Worm (Caenorhabditis elegans) whole organism, L2 larva: ENCODE data around the gene W08E12.4.
A peak's percentile ranks its signal among the peaks of the same experiment; 100 is the strongest.
"Not testable (repeated sequence)": the region's sequence is repeated elsewhere in the genome, so short reads cannot be mapped to it uniquely, and the experiment has no call there.

Experiments used
- C34F6.9 ChIP-seq: fragments of 150-350 bp; optimal IDR thresholded peaks from 2 replicates; lab custom pipeline; 2014; ENCODE audit warnings: missing biosample characterization, missing genetic modification characterization
- F13H6.1 ChIP-seq: sonication (generic microtip); optimal IDR thresholded peaks from 2 replicates; lab custom pipeline; 2016; ENCODE audit warnings: missing genetic modification characterization, missing compliant biosample characterization
- R02D3.7 ChIP-seq: fragments of 150-350 bp; optimal IDR thresholded peaks from 2 replicates; lab custom pipeline; 2014; ENCODE audit warnings: missing biosample characterization, missing genetic modification characterization
- Y55F3AM.14 ChIP-seq: fragments of 200-800 bp; sonication (Bioruptor generic); optimal IDR thresholded peaks from 2 replicates; lab custom pipeline; 2018; ENCODE audit warnings: mild to moderate bottlenecking, missing genetic modification characterization, missing compliant biosample characterization
- ZK546.5 ChIP-seq: sonication (generic microtip); optimal IDR thresholded peaks from 2 replicates; lab custom pipeline; 2017; ENCODE audit warnings: missing biosample characterization, missing genetic modification characterization
- alr-1 ChIP-seq: fragments of 150-350 bp; optimal IDR thresholded peaks from 2 replicates; lab custom pipeline; 2014; ENCODE audit warnings: missing biosample characterization, missing genetic modification characterization
- ama-1 ChIP-seq: fragments of 150-350 bp; optimal IDR thresholded peaks from 2 replicates; lab custom pipeline; 2018; ENCODE audit warnings: inconsistent platforms
- ceh-16 ChIP-seq: fragments of 150-350 bp; optimal IDR thresholded peaks from 2 replicates; lab custom pipeline; 2014; ENCODE audit warnings: missing biosample characterization, missing genetic modification characterization
- ceh-82 ChIP-seq: fragments of 150-350 bp; optimal IDR thresholded peaks from 2 replicates; lab custom pipeline; 2014; ENCODE audit warnings: missing biosample characterization, missing genetic modification characterization
- crh-2 ChIP-seq: sonication (generic microtip); optimal IDR thresholded peaks from 2 replicates; lab custom pipeline; 2017; ENCODE audit warnings: missing biosample characterization, missing genetic modification characterization
- dmd-4 ChIP-seq: sonication (generic microtip); optimal IDR thresholded peaks from 2 replicates; lab custom pipeline; 2017; ENCODE audit warnings: missing biosample characterization, missing genetic modification characterization
- egl-27 ChIP-seq: sonication (generic microtip); optimal IDR thresholded peaks from 3 replicates; lab custom pipeline; 2017; ENCODE audit warnings: missing biosample characterization, missing genetic modification reagents, missing genetic modification characterization
- elt-1 ChIP-seq: fragments of 150-350 bp; optimal IDR thresholded peaks from 2 replicates; lab custom pipeline; 2014; ENCODE audit warnings: missing biosample characterization, missing genetic modification characterization
- elt-3 ChIP-seq: sonication (generic microtip); optimal IDR thresholded peaks from 2 replicates; lab custom pipeline; 2017; ENCODE audit warnings: missing biosample characterization, missing genetic modification characterization
- fos-1 ChIP-seq: fragments of 150-350 bp; optimal IDR thresholded peaks from 2 replicates; lab custom pipeline; 2014; ENCODE audit warnings: missing biosample characterization, missing genetic modification characterization
- gmeb-1 ChIP-seq: fragments of 150-350 bp; optimal IDR thresholded peaks from 2 replicates; lab custom pipeline; 2014; ENCODE audit warnings: missing biosample characterization, missing genetic modification characterization
- lin-11 ChIP-seq: fragments of 150-350 bp; sonication (generic microtip); optimal IDR thresholded peaks from 2 replicates; lab custom pipeline; 2014; ENCODE audit warnings: missing biosample characterization, missing genetic modification characterization, inconsistent platforms, mixed read lengths
- lin-13 ChIP-seq: fragments of 150-350 bp; optimal IDR thresholded peaks from 2 replicates; lab custom pipeline; 2014; ENCODE audit warnings: missing biosample characterization, missing genetic modification reagents, missing genetic modification characterization
- lin-39 ChIP-seq: fragments of 150-350 bp; optimal IDR thresholded peaks from 2 replicates; lab custom pipeline; 2014; ENCODE audit warnings: missing biosample characterization, missing genetic modification reagents, missing genetic modification characterization
- mab-5 ChIP-seq: fragments of 150-350 bp; optimal IDR thresholded peaks from 2 replicates; lab custom pipeline; 2014; ENCODE audit warnings: missing biosample characterization, missing genetic modification characterization
- mbf-1 ChIP-seq: sonication (generic microtip); optimal IDR thresholded peaks from 2 replicates; lab custom pipeline; 2017; ENCODE audit warnings: missing biosample characterization, missing genetic modification characterization
- nhr-10 ChIP-seq: sonication (generic microtip); optimal IDR thresholded peaks from 2 replicates; lab custom pipeline; 2017; ENCODE audit warnings: missing biosample characterization, missing genetic modification characterization
- nhr-12 ChIP-seq: fragments of 150-350 bp; optimal IDR thresholded peaks from 2 replicates; lab custom pipeline; 2014; ENCODE audit warnings: missing biosample characterization, missing genetic modification characterization
- nhr-129 ChIP-seq: fragments of 150-350 bp; optimal IDR thresholded peaks from 2 replicates; lab custom pipeline; 2014; ENCODE audit warnings: missing biosample characterization, missing genetic modification characterization
- nhr-21 ChIP-seq: fragments of 150-350 bp; optimal IDR thresholded peaks from 2 replicates; lab custom pipeline; 2014; ENCODE audit warnings: missing biosample characterization, missing genetic modification characterization
- nhr-23 ChIP-seq: fragments of 150-350 bp; optimal IDR thresholded peaks from 2 replicates; lab custom pipeline; 2014; ENCODE audit warnings: missing biosample characterization, missing genetic modification reagents, missing genetic modification characterization
- peb-1 ChIP-seq: fragments of 150-350 bp; optimal IDR thresholded peaks from 2 replicates; lab custom pipeline; 2014; ENCODE audit warnings: missing biosample characterization, missing genetic modification characterization
- skn-1 ChIP-seq: sonication (generic microtip); optimal IDR thresholded peaks from 2 replicates; lab custom pipeline; 2017; ENCODE audit warnings: missing biosample characterization, missing genetic modification characterization
- sma-9 ChIP-seq, 2 experiments: fragments of 150-350 bp in 1 of 2; sonication (generic microtip) in 1 of 2; optimal IDR thresholded peaks; 2 replicates each; lab custom pipeline; 2014 to 2016; ENCODE audit warnings: missing genetic modification characterization in 2 of 2, mild to moderate bottlenecking in 1 of 2, missing biosample characterization in 1 of 2, missing compliant biosample characterization in 1 of 2, missing genetic modification reagents in 1 of 2, moderate library complexity in 1 of 2
- snpc-4 ChIP-seq: fragments of 150-350 bp; optimal IDR thresholded peaks from 2 replicates; lab custom pipeline; 2014; ENCODE audit warnings: missing biosample characterization, missing genetic modification characterization
- unc-55 ChIP-seq: fragments of 150-350 bp; sonication (generic microtip); optimal IDR thresholded peaks from 3 replicates; lab custom pipeline; 2014; ENCODE audit warnings: missing biosample characterization, missing genetic modification reagents, missing genetic modification characterization
- unc-62 ChIP-seq: fragments of 150-350 bp; optimal IDR thresholded peaks from 2 replicates; lab custom pipeline; 2014; ENCODE audit warnings: missing biosample characterization, missing genetic modification reagents, missing genetic modification characterization
- zag-1 ChIP-seq: fragments of 150-350 bp; optimal IDR thresholded peaks from 2 replicates; lab custom pipeline; 2014; ENCODE audit warnings: missing biosample characterization, missing genetic modification characterization
- ztf-1 ChIP-seq: fragments of 200-800 bp; sonication (Bioruptor generic); conservative IDR thresholded peaks from 2 replicates; pipeline ENCODE4 v1.3.6; 2022; ENCODE audit warnings: missing genetic modification characterization, missing compliant biosample characterization
- ztf-11 ChIP-seq: sonication (generic microtip); optimal IDR thresholded peaks from 2 replicates; lab custom pipeline; 2017; ENCODE audit warnings: missing biosample characterization, missing genetic modification characterization

Gene W08E12.4

DNA sequence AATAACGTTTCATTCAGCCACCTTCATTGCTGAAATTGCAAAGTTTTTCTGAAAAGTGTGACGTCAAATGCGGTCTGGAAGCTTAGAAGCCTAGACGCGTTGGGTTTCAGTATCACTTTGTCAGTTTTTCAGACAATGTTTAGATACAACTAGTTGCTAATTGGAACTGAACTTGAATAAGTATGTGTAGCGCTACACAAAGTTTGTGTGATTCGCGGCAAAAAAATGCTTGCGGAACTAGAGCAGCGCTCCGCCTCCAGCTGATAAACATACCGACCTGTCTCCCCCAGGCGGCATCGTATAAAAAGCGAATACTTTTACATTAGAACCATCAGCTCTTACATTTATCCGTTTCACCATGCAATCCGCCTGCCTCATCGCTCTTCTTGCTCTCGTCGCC lies at the start of gene W08E12.4:
Gene W08E12.4, plus strand, starts transcription at position 301 of the 400 bp plus-strand sequence.
- not testable (repeated sequence) for TF ChIP-seq lin-39 (tag; lab: Kevin White, UChicago); nhr-10 (tag; lab: Kevin White, UChicago); alr-1

DNA sequence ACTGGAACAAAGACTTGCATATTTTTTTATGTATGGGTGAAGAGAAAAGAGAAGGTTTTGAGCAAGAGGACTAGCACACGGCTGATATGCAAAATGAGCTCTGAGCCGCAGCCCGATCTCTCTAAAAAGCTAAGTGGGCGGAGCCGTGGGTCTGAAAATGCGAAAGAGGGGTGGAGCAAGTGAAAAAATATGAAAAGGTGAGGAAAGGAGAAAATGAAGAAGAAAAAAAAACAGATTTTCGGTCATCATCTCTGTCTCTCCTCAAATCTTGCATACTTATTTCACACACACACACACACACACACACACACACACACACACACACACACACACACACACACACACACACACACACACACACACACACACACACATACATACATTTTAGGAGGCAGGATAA lies 47.7 kb upstream of the W08E12.4 start, which contains the start of gene dmd-9:
Gene dmd-9, minus strand, starts transcription at position 101 of the 400 bp plus-strand sequence.
- TF ChIP-seq unc-55 (GFP tag; lab: Kevin White, UChicago) (no peak), ama-1 (lab: Kevin White, UChicago) (no peak), nhr-10 (tag; lab: Kevin White, UChicago) (no peak), peb-1 (tag; lab: Kevin White, UChicago) (no peak), lin-13 (no peak), dmd-4 (tag; lab: Kevin White, UChicago) (no peak), mab-5 (tag; lab: Kevin White, UChicago) (no peak), nhr-21 (tag; lab: Kevin White, UChicago) (no peak), mbf-1 (tag; lab: Kevin White, UChicago) (no peak), R02D3.7 (tag; lab: Kevin White, UChicago) (no peak), ceh-16 (no peak), Y55F3AM.14 (GFP tag; lab: Kevin White, UChicago) (no peak), lin-11 (no peak), ZK546.5 (tag; lab: Kevin White, UChicago) (no peak), gmeb-1 (no peak)

DNA sequence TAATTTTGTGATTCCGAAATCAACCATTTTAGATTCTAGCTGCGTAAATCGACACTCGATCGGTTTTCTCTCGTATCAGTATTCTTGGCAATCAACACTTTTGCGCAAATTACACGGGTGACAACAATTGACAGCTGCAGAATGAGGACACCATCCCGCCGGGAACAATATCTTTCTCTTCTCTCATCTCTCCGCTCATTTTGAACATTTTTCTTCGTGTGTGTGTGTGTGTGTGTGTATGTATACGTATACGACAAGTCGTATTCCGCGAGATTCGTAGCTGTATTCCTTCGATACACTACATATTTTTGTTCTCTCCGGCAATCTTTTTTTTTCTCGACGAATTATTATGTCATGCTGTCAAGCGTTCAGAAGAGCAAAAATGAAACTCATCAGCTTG lies 45.3 kb upstream of the W08E12.4 start:
- TF ChIP-seq mab-5 (tag; lab: Kevin White, UChicago) (no peak), ceh-16 (no peak), nhr-12 (tag; lab: Kevin White, UChicago) (no peak), elt-3 (no peak), snpc-4 (tag; lab: Kevin White, UChicago) (no peak), ceh-82 (tag; lab: Kevin White, UChicago) (no peak), nhr-21 (tag; lab: Kevin White, UChicago) (peak; percentile 9), C34F6.9 (tag; lab: Kevin White, UChicago) (no peak), elt-1 (tag; lab: Kevin White, UChicago) (no peak)

DNA sequence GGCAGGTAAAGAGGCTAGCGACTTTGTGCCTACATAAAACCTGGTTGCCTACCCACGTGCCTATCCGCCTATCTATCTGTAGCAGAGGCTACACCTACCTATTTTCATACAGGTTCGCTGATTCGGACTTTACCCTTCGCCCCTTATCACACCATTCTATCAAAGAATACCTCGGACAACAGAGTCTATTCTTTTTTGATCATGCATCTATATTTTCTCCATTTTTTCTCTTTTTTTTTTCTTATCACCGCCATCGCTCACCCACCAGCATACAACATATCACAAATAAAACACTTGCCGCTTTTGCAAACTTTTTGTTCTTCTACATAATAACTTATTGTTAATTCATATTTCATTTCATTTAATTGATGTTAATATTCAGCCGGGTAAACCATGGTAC lies 43.6 kb upstream of the W08E12.4 start, which contains the start of gene T26C12.1:
Gene T26C12.1, plus strand, starts transcription at position 383 of the 400 bp plus-strand sequence.
- no peak for TF ChIP-seq nhr-21 (tag; lab: Kevin White, UChicago)
- TF ChIP-seq fos-1 (tag; lab: Kevin White, UChicago), result peak; percentile 66

DNA sequence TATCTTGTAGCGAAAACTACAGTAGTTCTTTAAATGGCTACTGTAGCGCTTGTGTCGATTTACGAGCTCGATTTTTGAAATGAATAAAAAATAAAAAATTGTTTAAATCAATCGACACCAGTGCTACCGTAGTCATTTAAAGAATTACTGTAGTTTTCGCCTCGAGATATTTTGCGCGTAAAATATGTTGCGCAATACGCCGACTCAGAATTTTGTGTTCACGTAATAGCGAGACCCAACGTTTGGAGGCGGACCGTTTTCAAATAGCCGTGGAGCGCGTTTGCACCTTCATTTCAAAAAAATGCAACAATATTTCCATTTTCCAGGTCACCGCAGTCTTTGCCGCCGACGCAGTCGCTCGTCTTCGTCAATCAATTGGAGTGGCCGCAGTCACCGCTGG lies 41.9 kb upstream of the W08E12.4 start:
- TF ChIP-seq lin-39 (tag; lab: Kevin White, UChicago) (no peak), C34F6.9 (tag; lab: Kevin White, UChicago) (no peak), dmd-4 (tag; lab: Kevin White, UChicago) (no peak), ztf-1 (no peak), F13H6.1 (tag; lab: Kevin White, UChicago) (no peak), elt-3 (no peak), ceh-16 (no peak)

DNA sequence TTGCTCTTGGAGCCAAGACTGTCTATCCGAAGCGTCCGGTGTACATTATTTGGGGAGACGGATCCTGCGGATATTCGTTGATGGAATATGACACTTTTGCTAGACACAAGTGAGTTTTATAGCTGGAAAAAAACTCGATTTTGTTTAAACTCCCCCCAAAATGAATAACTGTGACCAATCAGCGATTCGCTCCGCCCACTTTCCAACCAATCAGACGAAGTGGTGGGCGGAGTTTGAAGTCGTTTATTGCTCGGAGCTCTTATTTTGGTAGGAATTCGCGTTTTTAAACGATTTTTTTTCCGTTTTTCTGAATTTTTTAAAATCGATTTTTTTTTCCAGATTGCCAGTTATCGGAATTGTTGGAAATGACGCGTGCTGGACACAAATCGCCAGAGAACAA lies 40.4 kb upstream of the W08E12.4 start:
- TF ChIP-seq unc-62 (GFP tag; lab: Kevin White, UChicago) (no peak), skn-1 (tag; lab: Kevin White, UChicago) (no peak), dmd-4 (tag; lab: Kevin White, UChicago) (no peak), elt-3 (no peak), zag-1 (no peak), sma-9 (GFP tag; optimal IDR thresholded peaks at IDR 0.05; lab: Kevin White, UChicago) (no peak), sma-9 (tag; optimal IDR thresholded peaks at IDR 0.05; lab: Kevin White, UChicago) (no peak), nhr-23 (tag; lab: Kevin White, UChicago) (no peak), gmeb-1 (no peak), crh-2 (tag; lab: Kevin White, UChicago) (no peak), ztf-11 (tag; lab: Kevin White, UChicago) (no peak), ZK546.5 (tag; lab: Kevin White, UChicago) (no peak), lin-13 (no peak), nhr-129 (tag; lab: Kevin White, UChicago) (no peak), egl-27 (tag; lab: Kevin White, UChicago) (no peak), nhr-21 (tag; lab: Kevin White, UChicago) (no peak), ceh-16 (no peak), peb-1 (tag; lab: Kevin White, UChicago) (no peak), alr-1 (no peak)
- TF ChIP-seq, all 48 proteins: peak for 0
